Fruit fly (Drosophila melanogaster): ENCODE measurements around the gene BG642312.

Gene BG642312

DNA sequence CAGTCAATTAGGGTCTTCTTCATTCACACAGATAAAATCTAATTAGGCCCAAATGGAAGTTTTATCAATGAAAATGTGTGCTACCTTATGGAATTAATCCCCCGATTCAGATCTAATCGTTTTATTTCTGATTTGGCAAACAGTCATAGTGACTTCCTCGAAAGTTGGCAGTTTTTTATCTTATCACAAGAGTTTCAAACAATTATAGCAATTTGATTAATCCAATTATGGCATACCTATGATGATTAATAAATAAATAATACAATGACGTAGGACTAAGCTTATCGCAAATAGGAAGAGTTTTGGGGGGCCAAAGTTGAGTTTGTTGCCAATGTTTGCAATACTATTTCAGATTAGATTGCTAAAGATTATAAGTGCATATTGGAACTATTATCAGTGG is 28.0 kb upstream of the BG642312 start:
- TF ChIP-seq psq (optimal IDR thresholded peaks at IDR 0.05), result no peak
- TF ChIP-seq CG8478 (optimal IDR thresholded peaks at IDR 0.05), result no peak
- no peak for TF ChIP-seq EcR (GFP tag; optimal IDR thresholded peaks at IDR 0.05)
- TF ChIP-seq usp (GFP tag; optimal IDR thresholded peaks at IDR 0.05), result no peak
- no peak for TF ChIP-seq pan (optimal IDR thresholded peaks at IDR 0.05)
- TF ChIP-seq Dll (optimal IDR thresholded peaks at IDR 0.05), result no peak

DNA sequence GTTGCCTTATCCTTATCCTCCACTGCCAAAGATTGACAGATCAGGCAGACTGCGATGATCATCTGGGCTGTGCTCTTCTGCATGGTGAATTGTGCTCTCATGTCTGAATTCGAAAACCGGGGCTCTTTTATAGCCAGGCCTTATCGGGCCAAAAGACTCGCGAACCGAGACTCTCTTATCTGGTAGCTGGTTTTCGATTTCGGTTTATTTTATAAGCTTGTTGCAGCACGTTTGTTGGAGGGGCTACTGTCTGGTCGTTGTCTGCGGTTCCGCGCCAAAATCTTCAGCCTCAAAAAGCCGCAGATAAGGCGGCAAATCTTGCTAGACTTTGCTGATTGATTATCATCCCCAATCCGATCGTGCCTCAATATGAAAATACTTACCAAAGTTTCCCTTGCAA is 25.5 kb upstream of the BG642312 start, which contains the start of gene CG10163:
CG10163 (minus strand) TSS at position 101 of the 400 bp plus-strand sequence.
- TF ChIP-seq usp (GFP tag; optimal IDR thresholded peaks at IDR 0.05) (no peak), pan (optimal IDR thresholded peaks at IDR 0.05) (no peak), CG8478 (optimal IDR thresholded peaks at IDR 0.05) (no peak)

DNA sequence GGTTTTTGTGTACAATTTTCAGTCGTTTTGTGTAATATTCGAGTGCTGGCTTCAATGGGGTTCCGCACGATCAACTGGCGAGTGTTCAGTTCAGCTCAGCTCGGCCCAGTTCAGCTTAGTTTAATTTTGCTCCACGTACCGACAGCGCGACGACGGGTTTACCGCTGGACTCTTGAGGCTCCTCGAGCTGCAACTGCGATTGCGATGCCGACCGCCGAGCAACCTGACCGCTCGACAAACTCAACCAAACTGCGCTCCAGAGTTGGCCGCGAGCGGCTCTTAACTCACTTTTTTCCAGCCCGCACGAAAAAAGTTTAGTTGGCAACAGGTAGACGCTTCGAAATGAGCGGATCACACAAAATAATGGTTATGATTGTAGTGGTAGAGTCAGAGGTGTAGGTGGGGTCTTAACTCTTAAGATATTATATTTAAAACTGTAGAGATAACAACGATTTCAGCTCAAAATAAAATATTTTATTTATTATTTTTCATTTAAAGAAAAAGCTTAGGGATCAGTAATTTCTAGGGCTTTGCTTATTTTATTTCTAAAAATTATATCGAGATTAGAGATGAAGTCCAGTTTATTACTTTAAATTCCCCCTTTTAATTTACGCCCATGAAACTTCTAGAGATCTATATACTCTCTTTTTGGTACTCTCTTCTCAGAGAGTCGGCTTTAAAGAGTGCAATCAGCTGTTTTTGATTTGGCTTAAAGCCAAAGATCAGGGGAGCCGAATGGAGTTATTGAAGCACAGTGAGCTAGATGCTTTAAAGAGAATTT is 23.4 kb upstream of the BG642312 start, which contains the start of gene Best2:
Best2 (minus strand) TSS at position 258 of the 781 bp plus-strand sequence.
- TF ChIP-seq usp (GFP tag; optimal IDR thresholded peaks at IDR 0.05) (no peak), Dll (optimal IDR thresholded peaks at IDR 0.05) (no peak), psq (optimal IDR thresholded peaks at IDR 0.05) (no peak), EcR (GFP tag; optimal IDR thresholded peaks at IDR 0.05) (no peak), pan (optimal IDR thresholded peaks at IDR 0.05) (no peak), CG8478 (optimal IDR thresholded peaks at IDR 0.05) (no peak)

DNA sequence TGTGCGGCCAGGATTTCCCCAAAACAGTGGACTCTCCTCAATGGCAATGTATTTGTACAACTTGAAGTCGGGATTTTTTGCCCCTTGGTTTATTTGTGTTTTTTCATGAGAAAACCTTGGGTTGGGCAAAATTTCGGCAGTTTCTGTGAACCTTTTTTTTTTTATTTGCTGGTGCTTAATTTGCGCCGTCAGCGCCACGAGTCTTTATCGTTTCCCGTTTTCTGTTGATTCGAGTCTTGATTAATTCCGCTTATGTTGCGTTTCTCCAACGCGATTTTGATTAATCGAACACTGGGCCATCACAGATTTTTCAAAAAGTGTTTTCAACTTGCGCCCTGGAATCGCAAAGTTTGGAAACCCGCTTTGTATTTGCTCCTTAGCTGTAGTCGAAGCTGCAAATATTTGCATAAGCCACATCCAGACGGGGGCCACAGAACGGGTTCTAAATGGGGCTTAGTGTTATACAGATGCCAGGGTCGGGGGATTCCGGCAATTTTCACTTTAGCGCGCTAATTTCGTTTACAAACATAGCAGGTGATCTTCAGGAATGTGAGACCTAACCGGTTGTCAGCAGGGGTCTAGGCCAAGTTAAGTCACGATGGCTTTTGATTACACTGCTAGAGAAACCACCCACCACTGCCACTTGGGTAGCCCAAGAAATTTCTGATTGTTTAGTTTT is 21.4 kb upstream of the BG642312 start:
- TF ChIP-seq pan (optimal IDR thresholded peaks at IDR 0.05) (no peak), Dll (optimal IDR thresholded peaks at IDR 0.05) (no peak), usp (GFP tag; optimal IDR thresholded peaks at IDR 0.05) (no peak), EcR (GFP tag; optimal IDR thresholded peaks at IDR 0.05) (no peak), CG8478 (optimal IDR thresholded peaks at IDR 0.05) (no peak), psq (optimal IDR thresholded peaks at IDR 0.05) (no peak)

DNA sequence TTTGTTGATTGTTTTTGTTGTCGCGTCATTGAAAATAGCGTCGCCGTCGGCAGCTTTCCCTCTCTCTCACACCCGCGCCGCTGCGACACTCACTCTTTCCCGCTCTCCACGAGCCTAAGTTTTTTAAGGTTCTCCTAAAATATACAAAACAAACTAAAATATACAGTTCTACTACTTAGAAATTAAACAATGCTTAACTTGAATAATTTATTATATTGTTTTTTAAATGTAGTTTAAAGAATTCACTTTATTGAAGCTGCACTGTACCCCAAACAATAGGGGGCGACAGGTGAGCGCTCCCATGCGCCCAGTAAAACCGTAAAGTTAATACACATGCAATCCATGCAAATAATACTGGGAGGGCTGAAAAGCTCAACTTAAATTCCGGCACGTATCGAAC is 20.5 kb upstream of the BG642312 start:
- TF ChIP-seq psq (optimal IDR thresholded peaks at IDR 0.05), result no peak
- TF ChIP-seq EcR (GFP tag; optimal IDR thresholded peaks at IDR 0.05), result no peak
- TF ChIP-seq pan (optimal IDR thresholded peaks at IDR 0.05), result no peak
- TF ChIP-seq Dll (optimal IDR thresholded peaks at IDR 0.05), result no peak

DNA sequence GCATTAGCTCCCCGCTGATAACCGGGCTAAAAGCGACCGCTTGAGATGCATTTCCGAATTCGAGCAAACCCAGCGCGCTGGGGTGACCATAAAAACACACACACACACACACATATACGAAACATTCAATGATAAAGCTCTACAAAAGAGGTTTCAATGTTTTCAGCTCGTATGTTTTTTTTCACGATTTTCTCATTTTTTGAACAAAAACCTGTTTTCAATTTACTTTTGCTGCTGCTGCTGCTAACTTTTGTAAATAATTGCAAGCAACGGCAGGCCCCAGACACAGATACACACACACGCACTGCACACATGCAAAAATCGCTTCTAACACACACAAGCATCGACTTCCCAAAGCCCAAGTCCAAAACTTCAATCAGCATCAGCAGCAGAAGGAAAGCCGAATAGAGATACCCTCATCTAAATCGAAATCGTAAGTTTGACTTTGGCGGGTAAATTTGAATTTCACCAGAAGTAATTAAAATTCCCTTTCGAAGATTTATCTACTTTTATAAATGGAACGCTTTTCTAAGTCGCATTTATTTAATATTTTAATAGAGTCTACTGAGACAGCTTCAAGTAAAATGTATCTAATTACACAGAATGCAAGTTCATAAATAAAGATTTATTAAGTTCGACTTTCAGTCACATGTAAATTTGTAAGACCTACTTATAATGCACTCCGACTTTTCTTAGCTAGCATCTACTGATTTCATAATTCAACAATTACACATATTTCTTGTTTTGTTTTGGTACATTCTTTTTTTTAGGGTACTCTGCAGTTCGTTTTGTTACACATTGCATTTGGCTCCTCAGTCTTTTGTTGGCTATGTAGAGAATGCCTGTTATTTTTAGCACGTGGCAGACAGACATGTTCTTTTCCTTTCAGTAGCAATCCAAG is 16.2 kb upstream of the BG642312 start:
- TF ChIP-seq usp (GFP tag; optimal IDR thresholded peaks at IDR 0.05) (no peak), EcR (GFP tag; optimal IDR thresholded peaks at IDR 0.05) (no peak), pan (optimal IDR thresholded peaks at IDR 0.05) (no peak), psq (optimal IDR thresholded peaks at IDR 0.05) (no peak), CG8478 (optimal IDR thresholded peaks at IDR 0.05) (no peak), Dll (optimal IDR thresholded peaks at IDR 0.05) (no peak)

DNA sequence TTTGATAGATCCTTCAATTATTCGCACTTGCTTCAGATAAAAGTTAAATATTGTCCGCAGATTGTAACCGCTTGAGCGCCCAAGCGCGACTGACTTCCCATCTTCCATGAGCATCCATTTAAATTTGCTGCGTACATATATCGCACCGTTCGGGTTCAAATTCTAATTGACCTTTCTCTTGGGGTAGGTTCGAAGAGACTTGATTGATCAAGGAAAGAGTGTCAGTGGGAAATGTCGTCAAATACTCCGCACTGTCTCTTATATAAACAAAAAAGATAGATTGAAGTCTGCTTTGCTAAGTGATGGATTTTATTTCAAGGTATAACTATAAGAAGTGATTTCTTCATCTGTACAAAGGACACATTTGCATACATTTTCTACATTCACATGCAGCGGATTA is 12.5 kb upstream of the BG642312 start, which contains the start of gene Mdr65:
Mdr65 (minus strand) TSS at position 101 of the 400 bp plus-strand sequence.
- TF ChIP-seq Dll (optimal IDR thresholded peaks at IDR 0.05) (no peak), EcR (GFP tag; optimal IDR thresholded peaks at IDR 0.05) (no peak), CG8478 (optimal IDR thresholded peaks at IDR 0.05) (no peak), psq (optimal IDR thresholded peaks at IDR 0.05) (no peak), pan (optimal IDR thresholded peaks at IDR 0.05) (no peak), usp (GFP tag; optimal IDR thresholded peaks at IDR 0.05) (no peak)

DNA sequence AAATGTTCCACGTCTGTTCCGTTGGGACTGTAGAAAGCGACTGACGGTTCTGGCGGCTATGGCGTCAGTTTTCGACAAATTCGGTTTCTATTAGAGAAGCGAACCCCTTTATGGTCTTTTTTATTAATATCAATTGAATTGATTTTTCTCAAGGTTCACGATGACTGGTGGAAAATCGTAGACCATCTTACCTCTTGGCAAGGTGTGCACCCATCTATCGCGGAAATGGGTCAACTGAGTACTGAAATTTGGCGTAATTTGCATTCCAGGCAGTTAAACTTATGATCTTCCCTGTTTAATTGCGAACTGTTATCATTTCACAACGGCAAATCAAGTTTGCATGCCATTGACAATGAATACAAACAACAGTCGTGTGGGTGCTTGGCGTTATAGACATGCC is 6.8 kb upstream of the BG642312 start, which contains the start of gene CG10226:
CG10226 (minus strand) TSS at position 101 of the 400 bp plus-strand sequence.
- TF ChIP-seq usp (GFP tag; optimal IDR thresholded peaks at IDR 0.05), result no peak
- no peak for TF ChIP-seq CG8478 (optimal IDR thresholded peaks at IDR 0.05)
- TF ChIP-seq EcR (GFP tag; optimal IDR thresholded peaks at IDR 0.05), result no peak
- TF ChIP-seq Dll (optimal IDR thresholded peaks at IDR 0.05), result no peak
- no peak for TF ChIP-seq psq (optimal IDR thresholded peaks at IDR 0.05)
- no peak for TF ChIP-seq pan (optimal IDR thresholded peaks at IDR 0.05)

DNA sequence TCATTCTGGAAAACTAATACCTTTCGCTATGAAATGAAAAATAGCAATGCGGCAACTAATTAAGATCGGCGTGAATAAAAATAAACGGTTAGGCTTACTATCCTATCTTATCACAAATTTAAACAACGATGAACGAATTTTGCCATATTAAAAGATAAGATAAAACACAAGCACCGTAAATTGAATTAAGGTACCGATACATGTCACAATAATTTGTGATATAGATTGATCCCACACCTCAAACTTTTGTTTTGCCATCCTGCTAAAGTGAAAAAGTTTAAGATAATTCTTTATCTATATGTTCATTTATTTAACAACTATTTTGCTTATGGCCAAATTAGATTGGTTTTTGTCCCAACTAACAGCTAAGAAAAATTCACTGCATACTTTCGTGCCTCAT is 854 bp upstream of the BG642312 start, which contains the start of gene CG42714:
CG42714 (minus strand) TSS at position 22 of the 400 bp plus-strand sequence.
- TF ChIP-seq psq (optimal IDR thresholded peaks at IDR 0.05), result no peak

DNA sequence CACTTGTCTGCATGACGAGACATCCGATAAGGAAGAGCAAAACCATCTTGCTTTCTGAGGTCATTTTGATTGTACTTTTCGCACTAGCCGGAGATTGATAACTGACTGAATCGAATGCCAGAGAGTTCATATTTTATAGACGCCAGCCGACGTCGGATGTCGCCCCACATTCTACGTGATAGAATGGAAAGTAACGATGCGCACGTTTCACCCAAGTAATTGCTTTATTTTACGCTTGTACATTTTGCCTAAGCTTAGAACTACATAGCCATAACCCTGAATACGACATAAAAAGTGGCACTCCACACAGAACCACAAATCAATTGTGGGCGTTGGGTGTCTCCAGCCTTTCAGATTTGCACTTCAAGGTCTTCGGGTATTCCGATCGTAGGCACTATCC is 920 bp downstream of the BG642312 start, which contains the start of gene CG13299:
CG13299 (minus strand) TSS at position 101 of the 400 bp plus-strand sequence.
- TF ChIP-seq psq (optimal IDR thresholded peaks at IDR 0.05) (no peak), Dll (optimal IDR thresholded peaks at IDR 0.05) (no peak), usp (GFP tag; optimal IDR thresholded peaks at IDR 0.05) (no peak), pan (optimal IDR thresholded peaks at IDR 0.05) (no peak), CG8478 (optimal IDR thresholded peaks at IDR 0.05) (no peak), EcR (GFP tag; optimal IDR thresholded peaks at IDR 0.05) (no peak)

DNA sequence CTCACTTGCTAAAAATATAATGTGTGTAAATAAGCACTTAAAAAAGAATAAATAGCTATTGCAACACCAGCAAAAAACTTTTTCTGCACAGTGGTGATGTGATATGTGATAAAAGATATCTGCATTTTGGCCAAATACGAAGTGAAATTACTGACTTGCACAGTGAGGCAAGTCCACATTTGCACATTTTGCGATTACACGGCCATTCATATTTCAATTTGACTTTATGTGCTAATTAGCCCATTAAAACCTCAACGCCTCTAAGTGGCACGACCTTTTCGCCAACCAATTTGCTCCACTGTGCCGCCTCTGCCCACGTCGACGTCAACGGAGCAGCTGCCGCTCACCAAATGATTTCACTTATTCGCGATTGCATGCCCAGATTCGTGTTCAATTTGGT is 13.0 kb downstream of the BG642312 start, which contains the start of gene CG33946:
CG33946 (plus strand) TSS at position 392 of the 400 bp plus-strand sequence.
- TF ChIP-seq pan (optimal IDR thresholded peaks at IDR 0.05), result no peak
- no peak for TF ChIP-seq usp (GFP tag; optimal IDR thresholded peaks at IDR 0.05)
- no peak for TF ChIP-seq psq (optimal IDR thresholded peaks at IDR 0.05)
- no peak for TF ChIP-seq Dll (optimal IDR thresholded peaks at IDR 0.05)
- TF ChIP-seq EcR (GFP tag; optimal IDR thresholded peaks at IDR 0.05), result no peak
- TF ChIP-seq CG8478 (optimal IDR thresholded peaks at IDR 0.05), result no peak

All from whole organism.